Fruit fly (Drosophila melanogaster) whole organism, embryonic: ENCODE measurements around the gene cher.

Experiments used
- Bdp1 ChIP-seq: fragments of 200-800 bp; sonication (Bioruptor generic); optimal IDR thresholded peaks from 3 replicates; lab custom pipeline; 2016; ENCODE audit warnings: missing biosample characterization, missing genetic modification characterization
- CG11560 ChIP-seq: fragments of 200-800 bp; sonication (Bioruptor generic); IDR thresholded peaks from 3 replicates; pipeline ENCODE4 v1.3.6; 2022; ENCODE audit warnings: missing biosample characterization, missing genetic modification characterization
- CG11723 ChIP-seq: fragments of 200-800 bp; sonication (Bioruptor generic); optimal IDR thresholded peaks from 2 replicates; lab custom pipeline; 2017; ENCODE audit warnings: missing biosample characterization, mild to moderate bottlenecking, missing genetic modification characterization
- CG12155 ChIP-seq: fragments of 200-800 bp; sonication (Bioruptor generic); optimal IDR thresholded peaks from 3 replicates; lab custom pipeline; 2016; ENCODE audit warnings: missing biosample characterization, missing genetic modification characterization
- CG13296 ChIP-seq: fragments of 200-800 bp; sonication (Bioruptor generic); optimal IDR thresholded peaks from 3 replicates; lab custom pipeline; 2018; ENCODE audit warnings: missing biosample characterization, mild to moderate bottlenecking, missing genetic modification characterization
- CG15269 ChIP-seq: fragments of 200-800 bp; sonication (Bioruptor generic); optimal IDR thresholded peaks from 2 replicates; lab custom pipeline; 2018; ENCODE audit warnings: missing biosample characterization, mild to moderate bottlenecking, missing genetic modification characterization, moderate library complexity
- CG15601 ChIP-seq: fragments of 200-800 bp; sonication (Bioruptor generic); optimal IDR thresholded peaks from 3 replicates; lab custom pipeline; 2019; ENCODE audit warnings: missing biosample characterization, mild to moderate bottlenecking, missing genetic modification characterization, moderate library complexity
- CG1602 ChIP-seq: fragments of 200-800 bp; sonication (Bioruptor generic); optimal IDR thresholded peaks from 3 replicates; lab custom pipeline; 2016; ENCODE audit warnings: missing biosample characterization, missing genetic modification characterization
- CG1647 ChIP-seq: fragments of 200-800 bp; sonication (Bioruptor generic); optimal IDR thresholded peaks from 3 replicates; lab custom pipeline; 2016; ENCODE audit warnings: missing biosample characterization, missing genetic modification characterization
- CG17359 ChIP-seq: fragments of 200-800 bp; sonication (Bioruptor generic); optimal IDR thresholded peaks from 3 replicates; lab custom pipeline; 2018; ENCODE audit warnings: missing biosample characterization, mild to moderate bottlenecking, missing genetic modification characterization, moderate library complexity
- CG17912 ChIP-seq: fragments of 200-800 bp; sonication (Bioruptor generic); optimal IDR thresholded peaks from 2 replicates; lab custom pipeline; 2018; ENCODE audit warnings: missing biosample characterization, mild to moderate bottlenecking, missing genetic modification characterization
- CG18599 ChIP-seq: fragments of 200-800 bp; sonication (Bioruptor generic); optimal IDR thresholded peaks from 3 replicates; lab custom pipeline; 2017; ENCODE audit warnings: missing biosample characterization, missing genetic modification characterization, mild to moderate bottlenecking, moderate library complexity, missing genetic modification reagents
- CG18619 ChIP-seq: fragments of 200-800 bp; sonication (Bioruptor generic); optimal IDR thresholded peaks from 3 replicates; lab custom pipeline; 2017; ENCODE audit warnings: missing biosample characterization, mild to moderate bottlenecking, missing genetic modification characterization
- CG2199 ChIP-seq: fragments of 200-800 bp; sonication (Bioruptor generic); IDR thresholded peaks from 3 replicates; pipeline ENCODE4 v1.3.6; 2022; ENCODE audit warnings: missing biosample characterization, missing genetic modification characterization
- CG31365 ChIP-seq: fragments of 200-800 bp; sonication (Bioruptor generic); optimal IDR thresholded peaks from 2 replicates; lab custom pipeline; 2018; ENCODE audit warnings: missing biosample characterization, mild to moderate bottlenecking, missing genetic modification characterization
- CG32767 ChIP-seq: fragments of 200-800 bp; sonication (Bioruptor generic); IDR thresholded peaks from 2 replicates; pipeline ENCODE4 v1.3.6; 2022; ENCODE audit warnings: missing biosample characterization, missing genetic modification characterization
- CG3726 ChIP-seq: fragments of 200-800 bp; sonication (Bioruptor generic); IDR thresholded peaks from 3 replicates; pipeline ENCODE4, ENCODE4 v1.3.6; 2022; ENCODE audit warnings: missing biosample characterization, missing genetic modification characterization
- CG5180 ChIP-seq: fragments of 200-800 bp; sonication (Bioruptor generic); optimal IDR thresholded peaks from 3 replicates; lab custom pipeline; 2017; ENCODE audit warnings: missing biosample characterization, missing genetic modification characterization, mild to moderate bottlenecking, moderate library complexity, missing genetic modification reagents
- CG7839 ChIP-seq: fragments of 200-800 bp; sonication (Bioruptor generic); optimal IDR thresholded peaks from 3 replicates; lab custom pipeline; 2018; ENCODE audit warnings: missing biosample characterization, mild to moderate bottlenecking, missing genetic modification characterization, moderate library complexity
- CG8388 ChIP-seq: fragments of 200-800 bp; sonication (Bioruptor generic); optimal IDR thresholded peaks from 2 replicates; lab custom pipeline; 2019; ENCODE audit warnings: missing biosample characterization, mild to moderate bottlenecking, missing genetic modification characterization, moderate library complexity
- Dbx ChIP-seq: fragments of 200-800 bp; sonication (Bioruptor generic); IDR thresholded peaks from 3 replicates; pipeline ENCODE4 v1.3.6; 2022; ENCODE audit warnings: missing biosample characterization, missing genetic modification characterization
- Doc2 ChIP-seq: fragments of 200-800 bp; sonication (Bioruptor generic); IDR thresholded peaks from 2 replicates; pipeline ENCODE4 v1.3.6; 2022; ENCODE audit warnings: missing biosample characterization, missing genetic modification characterization
- Drgx ChIP-seq: fragments of 200-800 bp; sonication (Bioruptor generic); IDR thresholded peaks from 2 replicates; pipeline ENCODE4 v1.3.6; 2022; ENCODE audit warnings: missing biosample characterization, missing genetic modification characterization
- Gsc ChIP-seq: fragments of 200-800 bp; sonication (Bioruptor generic); IDR thresholded peaks from 2 replicates; pipeline ENCODE4 v1.3.6; 2022; ENCODE audit warnings: missing biosample characterization, missing genetic modification characterization
- Hr3 ChIP-seq: fragments of 200-800 bp; sonication (Bioruptor generic); optimal IDR thresholded peaks from 3 replicates; lab custom pipeline; 2016; ENCODE audit warnings: missing biosample characterization, missing genetic modification characterization
- Max ChIP-seq: fragments of 200-800 bp; sonication (Bioruptor generic); optimal IDR thresholded peaks from 2 replicates; lab custom pipeline; 2016; ENCODE audit warnings: missing biosample characterization, mild to moderate bottlenecking, missing genetic modification characterization
- NC2α ChIP-seq: fragments of 200-800 bp; sonication (Bioruptor generic); optimal IDR thresholded peaks from 2 replicates; lab custom pipeline; 2016; ENCODE audit warnings: missing biosample characterization, missing genetic modification characterization
- Side ChIP-seq: fragments of 200-800 bp; sonication (Bioruptor generic); optimal IDR thresholded peaks from 2 replicates; lab custom pipeline; 2016; ENCODE audit warnings: missing biosample characterization, missing genetic modification characterization
- Sry-β ChIP-seq: fragments of 200-800 bp; sonication (Bioruptor generic); optimal IDR thresholded peaks from 2 replicates; lab custom pipeline; 2018; ENCODE audit warnings: missing biosample characterization, mild to moderate bottlenecking, missing genetic modification characterization, moderate library complexity
- al ChIP-seq: fragments of 200-800 bp; sonication (Bioruptor generic); IDR thresholded peaks from 2 replicates; pipeline ENCODE4 v1.3.6; 2022; ENCODE audit warnings: missing biosample characterization, missing genetic modification characterization
- bowl ChIP-seq: fragments of 200-800 bp; sonication (Bioruptor generic); IDR thresholded peaks from 2 replicates; pipeline ENCODE4 v1.3.6; 2022; ENCODE audit warnings: missing biosample characterization, missing genetic modification characterization
- br ChIP-seq: fragments of >200 bp; optimal IDR thresholded peaks from 2 replicates; lab custom pipeline; 2017
- cwo ChIP-seq: fragments of 200-800 bp; sonication (Bioruptor generic); optimal IDR thresholded peaks from 3 replicates; lab custom pipeline; 2017; ENCODE audit warnings: missing biosample characterization, missing genetic modification characterization, mild to moderate bottlenecking, moderate library complexity, missing genetic modification reagents
- dan ChIP-seq: fragments of 200-800 bp; sonication (Bioruptor generic); IDR thresholded peaks from 2 replicates; pipeline ENCODE4 v1.3.6; 2022; ENCODE audit warnings: missing biosample characterization, missing genetic modification characterization
- dmrt99B ChIP-seq: fragments of 200-800 bp; sonication (Bioruptor generic); optimal IDR thresholded peaks from 2 replicates; lab custom pipeline; 2018; ENCODE audit warnings: missing biosample characterization, mild to moderate bottlenecking, missing genetic modification characterization, moderate library complexity
- fd3F ChIP-seq: fragments of 200-800 bp; sonication (Bioruptor generic); optimal IDR thresholded peaks from 2 replicates; lab custom pipeline; 2018; ENCODE audit warnings: missing biosample characterization, mild to moderate bottlenecking, missing genetic modification characterization, moderate library complexity
- fd96Cb ChIP-seq: fragments of 200-800 bp; sonication (Bioruptor generic); optimal IDR thresholded peaks from 2 replicates; lab custom pipeline; 2018; ENCODE audit warnings: missing biosample characterization, mild to moderate bottlenecking, missing genetic modification characterization, moderate library complexity
- gcm ChIP-seq: fragments of 200-800 bp; sonication (Bioruptor generic); optimal IDR thresholded peaks from 2 replicates; lab custom pipeline; 2019; ENCODE audit warnings: missing biosample characterization, mild to moderate bottlenecking, missing genetic modification characterization, moderate library complexity
- grau ChIP-seq: fragments of 200-800 bp; optimal IDR thresholded peaks from 3 replicates; lab custom pipeline; 2019; ENCODE audit warnings: missing biosample characterization, mild to moderate bottlenecking, missing genetic modification characterization, moderate library complexity
- jumu ChIP-seq: fragments of 200-800 bp; sonication (Bioruptor generic); optimal IDR thresholded peaks from 3 replicates; lab custom pipeline; 2016; ENCODE audit warnings: missing biosample characterization, missing genetic modification characterization
- mirr ChIP-seq: fragments of 200-800 bp; sonication (Bioruptor generic); optimal IDR thresholded peaks from 3 replicates; lab custom pipeline; 2018; ENCODE audit warnings: missing biosample characterization, mild to moderate bottlenecking, missing genetic modification characterization
- onecut ChIP-seq: fragments of 200-800 bp; sonication (Bioruptor generic); IDR thresholded peaks from 2 replicates; pipeline ENCODE4 v1.3.6; 2022; ENCODE audit warnings: missing biosample characterization, missing genetic modification characterization
- p53 ChIP-seq: fragments of 200-800 bp; sonication (Bioruptor generic); optimal IDR thresholded peaks from 2 replicates; lab custom pipeline; 2016; ENCODE audit warnings: missing biosample characterization, missing genetic modification characterization
- pan ChIP-seq, 4 experiments: fragments of >200 bp in 3 of 4; fragments of 200-800 bp in 1 of 4; sonication (Bioruptor generic) in 1 of 4; optimal IDR thresholded peaks in 3 of 4; IDR thresholded peaks in 1 of 4; 2 replicates each; pipeline versions ENCODE4 v1.3.6 to Lab custom; 2017 to 2022; ENCODE audit warnings: missing biosample characterization in 2 of 4, missing genetic modification characterization in 2 of 4, mixed read lengths in 1 of 4
- peb ChIP-seq: fragments of 200-800 bp; sonication (Bioruptor generic); IDR thresholded peaks from 2 replicates; pipeline ENCODE4 v1.3.6; 2022; ENCODE audit warnings: missing biosample characterization, missing genetic modification characterization
- pros ChIP-seq: fragments of 200-800 bp; sonication (Bioruptor generic); optimal IDR thresholded peaks from 3 replicates; lab custom pipeline; 2019; ENCODE audit warnings: missing biosample characterization, mild to moderate bottlenecking, missing genetic modification characterization, moderate library complexity
- sd ChIP-seq: fragments of 200-800 bp; sonication (Bioruptor generic); optimal IDR thresholded peaks from 3 replicates; lab custom pipeline; 2018; ENCODE audit warnings: missing biosample characterization, mild to moderate bottlenecking, missing genetic modification characterization, moderate library complexity
- sob ChIP-seq: fragments of 200-800 bp; sonication (Bioruptor generic); IDR thresholded peaks from 2 replicates; pipeline ENCODE4 v1.3.6; 2022; ENCODE audit warnings: missing biosample characterization, missing genetic modification characterization
- sr ChIP-seq: fragments of 200-800 bp; sonication (Bioruptor generic); IDR thresholded peaks from 3 replicates; pipeline ENCODE4 v1.3.6; 2022; ENCODE audit warnings: missing biosample characterization, missing genetic modification characterization
- wdn ChIP-seq: fragments of 200-800 bp; sonication (Bioruptor generic); IDR thresholded peaks from 2 replicates; pipeline ENCODE4 v1.3.6; 2022; ENCODE audit warnings: missing biosample characterization, missing genetic modification characterization

The cher gene

DNA sequence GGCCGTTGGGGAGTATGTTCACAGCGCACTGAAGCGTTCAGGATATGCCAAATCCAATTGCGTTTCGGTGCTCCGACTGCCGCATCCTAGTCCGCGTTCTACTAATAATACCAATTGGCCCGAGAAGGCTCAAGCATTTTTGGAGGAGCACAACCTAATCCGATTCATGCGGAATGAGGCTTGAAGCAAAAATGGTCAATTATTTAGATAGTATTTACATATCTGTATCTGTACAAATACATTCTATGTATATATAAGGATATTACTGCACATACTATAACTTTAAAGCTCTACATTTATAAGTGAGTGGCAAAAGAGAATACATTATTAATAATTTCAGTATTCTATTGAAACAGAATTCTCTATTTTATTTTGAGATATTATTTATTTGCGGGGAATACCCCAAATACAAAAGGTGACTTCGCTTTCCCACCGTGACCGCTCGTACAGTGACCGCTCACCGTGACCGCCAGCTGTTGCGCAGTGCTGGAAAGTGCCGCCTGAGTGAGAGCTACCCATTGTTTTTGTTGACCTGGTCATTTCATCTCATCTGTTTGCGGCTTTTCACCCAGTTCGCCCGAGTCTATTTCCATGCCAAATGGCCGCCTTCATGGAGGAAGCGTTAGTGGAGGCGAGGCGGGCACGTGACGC, 26.3 kb upstream of the cher start, which contains the start of gene CG5292 (continued):
- TF ChIP-seq CG32767 (GFP tag; lab: Robert Waterston, UW) (0 out of 2 replicates have a peak, but pooled peaks have one; percentile 19), Dbx (GFP tag; lab: Robert Waterston, UW) (peak; percentile 43; the same call in 2 of the 3 replicates), NC2α (no peak), p53 (GFP tag; lab: Kevin White, UChicago) (no peak), CG17359 (tag; lab: Kevin White, UChicago) (no peak), CG2199 (GFP tag; lab: Robert Waterston, UW) (no peak), CG11560 (no peak), CG17912 (peak; percentile 3), Doc2 (GFP tag; lab: Robert Waterston, UW) (no peak), CG31365 (tag; lab: Kevin White, UChicago) (no peak), CG18619 (GFP tag; lab: Kevin White, UChicago) (peak; percentile 23), CG13296 (GFP tag; lab: Kevin White, UChicago) (no peak), CG12155 (GFP tag; lab: Kevin White, UChicago) (peak; percentile 34), CG7839 (tag; lab: Kevin White, UChicago) (no peak), dmrt99B (no peak), sd (tag; lab: Kevin White, UChicago) (no peak), sr (no peak; the same call in 2 of the 3 replicates), CG15269 (tag; lab: Kevin White, UChicago) (no peak), cwo (GFP tag; lab: Kevin White, UChicago) (peak; percentile 9), gcm (GFP tag; lab: Kevin White, UChicago) (no peak), CG11723 (GFP tag; lab: Kevin White, UChicago) (no peak), CG15601 (tag; lab: Kevin White, UChicago) (no peak), Hr3 (peak; percentile 46), fd96Cb (tag; lab: Kevin White, UChicago) (no peak), CG5180 (GFP tag; lab: Kevin White, UChicago) (no peak), peb (GFP tag; lab: Robert Waterston, UW) (no peak), Side (GFP tag; lab: Kevin White, UChicago) (peak; percentile 50), jumu (GFP tag; lab: Kevin White, UChicago) (no peak), dan (GFP tag; lab: Robert Waterston, UW) (no peak), fd3F (GFP tag; lab: Kevin White, UChicago) (peak; percentile 15), CG18599 (GFP tag; lab: Kevin White, UChicago) (peak; percentile 59), onecut (GFP tag; lab: Robert Waterston, UW) (peak; percentile 52), CG1602 (GFP tag; lab: Kevin White, UChicago) (peak; percentile 26), br (lab: Kevin White, UChicago) (no peak), sob (GFP tag; lab: Robert Waterston, UW) (peak; percentile 83), Bdp1 (GFP tag; lab: Kevin White, UChicago) (peak; percentile 9), Gsc (GFP tag; lab: Robert Waterston, UW) (no peak), Max (GFP tag; lab: Kevin White, UChicago) (peak; percentile 42), CG1647 (GFP tag; lab: Kevin White, UChicago) (peak; percentile 20), Drgx (GFP tag; lab: Robert Waterston, UW) (peak; percentile 64), grau (tag; lab: Kevin White, UChicago) (no peak), Sry-β (GFP tag; lab: Kevin White, UChicago) (peak; percentile 22), mirr (GFP tag; lab: Kevin White, UChicago) (no peak), CG8388 (GFP tag; lab: Kevin White, UChicago) (peak; percentile 38), CG3726 (GFP tag; lab: Robert Waterston, UW) (0 out of 3 replicates have a peak, but pooled peaks have one; percentile 28), wdn (GFP tag; lab: Robert Waterston, UW) (no peak), bowl (no peak), pros (no peak), pan (optimal IDR thresholded peaks at IDR 0.05; lab: Kevin White, UChicago) (no peak), pan (GFP tag; optimal IDR thresholded peaks at IDR 0.05 in 1 of 2, IDR thresholded peaks at IDR 0.05 in 1 of 2) (peak in 1 of 2 experiments; percentile 52), al (GFP tag; lab: Robert Waterston, UW) (peak; percentile 22; the same call in 1 of the 2 replicates)
